Fruit fly (Drosophila melanogaster) whole organism, embryonic: Measurements from ENCODE around the gene Gss1.

ENCODE experiments used
- Adf1 ChIP-seq: fragments of 200-800 bp; sonication (Bioruptor generic); IDR thresholded peaks from 2 replicates; pipeline ENCODE4 v1.3.6; 2022; ENCODE audit warnings: missing biosample characterization, missing genetic modification characterization
- CG13287 ChIP-seq: fragments of 200-800 bp; sonication (Bioruptor generic); IDR thresholded peaks from 2 replicates; pipeline ENCODE4 v1.3.6; 2022; ENCODE audit warnings: missing biosample characterization, missing genetic modification characterization; ENCODE audit not compliant: partially characterized antibody
- CG3281 ChIP-seq: fragments of 200-800 bp; sonication (Bioruptor generic); optimal IDR thresholded peaks from 3 replicates; lab custom pipeline; 2017; ENCODE audit warnings: missing biosample characterization, mild to moderate bottlenecking, missing genetic modification characterization
- CG8765 ChIP-seq: fragments of 200-800 bp; sonication (Bioruptor generic); IDR thresholded peaks from 2 replicates; pipeline ENCODE4 v1.3.6; 2022; ENCODE audit warnings: missing biosample characterization, missing genetic modification characterization
- Myb ChIP-seq: fragments of 200-800 bp; sonication (Bioruptor generic); optimal IDR thresholded peaks from 2 replicates; lab custom pipeline; 2016; ENCODE audit warnings: missing biosample characterization, missing genetic modification characterization
- cato ChIP-seq: fragments of 200-800 bp; sonication (Bioruptor generic); optimal IDR thresholded peaks from 2 replicates; lab custom pipeline; 2016; ENCODE audit warnings: missing biosample characterization, missing genetic modification characterization, borderline replicate concordance
- odd ChIP-seq: fragments of 200-800 bp; sonication (Bioruptor generic); optimal IDR thresholded peaks from 2 replicates; lab custom pipeline; 2017; ENCODE audit warnings: missing biosample characterization, mild to moderate bottlenecking, missing genetic modification characterization
- tap ChIP-seq: fragments of 200-800 bp; optimal IDR thresholded peaks from 3 replicates; lab custom pipeline; 2019; ENCODE audit warnings: missing biosample characterization, mild to moderate bottlenecking, missing genetic modification characterization, moderate library complexity

DNA sequence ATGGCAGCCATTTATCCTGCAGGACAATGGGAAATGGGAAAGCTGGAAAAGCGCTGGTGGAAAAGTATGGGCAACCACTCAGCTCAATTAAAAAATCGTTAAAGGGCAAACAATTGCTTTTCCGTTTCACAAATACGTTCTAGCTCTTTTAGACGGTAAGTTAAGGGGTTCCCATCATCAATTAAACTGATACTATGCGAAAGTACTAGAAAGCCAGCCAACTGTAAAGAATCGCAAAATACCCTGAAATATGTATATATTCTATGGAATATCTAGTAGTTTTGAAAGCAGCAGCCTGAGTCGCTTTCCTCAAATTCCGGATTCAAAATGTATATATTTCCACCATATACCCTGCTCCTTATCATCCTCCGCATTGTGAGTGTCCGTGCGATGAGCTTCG is 5.9 kb upstream of the Gss1 start, which contains the start of gene CG12985:
- TF ChIP-seq odd (GFP tag; lab: Kevin White, UChicago) (no peak), CG13287 (no peak), Myb (no peak), CG8765 (GFP tag; lab: Robert Waterston, UW) (no peak), Adf1 (no peak), cato (GFP tag; lab: Kevin White, UChicago) (no peak), tap (tag; lab: Kevin White, UChicago) (no peak), CG3281 (GFP tag; lab: Kevin White, UChicago) (no peak)
